Fruit fly (Drosophila melanogaster) whole organism, embryonic: Measurements from ENCODE around the gene CG15306.

Experiments
- ATbp ChIP-seq: fragments of 200-800 bp; sonication (Bioruptor generic); optimal IDR thresholded peaks from 2 replicates; lab custom pipeline; 2017; ENCODE audit warnings: missing biosample characterization, mild to moderate bottlenecking, missing genetic modification characterization, missing genetic modification reagents
- Blimp-1 ChIP-seq: fragments of 200-800 bp; sonication (Bioruptor generic); optimal IDR thresholded peaks from 3 replicates; lab custom pipeline; 2018; ENCODE audit warnings: missing biosample characterization, missing genetic modification characterization, mild to moderate bottlenecking, moderate library complexity, missing genetic modification reagents
- CG10267 ChIP-seq: fragments of 200-800 bp; sonication (Bioruptor generic); optimal IDR thresholded peaks from 2 replicates; lab custom pipeline; 2018; ENCODE audit warnings: missing biosample characterization, mild to moderate bottlenecking, missing genetic modification characterization, moderate library complexity
- CG10979 ChIP-seq: fragments of 200-800 bp; sonication (Bioruptor generic); optimal IDR thresholded peaks from 2 replicates; lab custom pipeline; 2018; ENCODE audit warnings: missing biosample characterization, mild to moderate bottlenecking, missing genetic modification characterization, moderate library complexity
- CG11085 ChIP-seq: fragments of 200-800 bp; sonication (Bioruptor generic); IDR thresholded peaks from 2 replicates; pipeline ENCODE4 v1.3.6; 2022; ENCODE audit warnings: missing biosample characterization, missing genetic modification characterization
- CG11504 ChIP-seq: fragments of 200-800 bp; sonication (Bioruptor generic); optimal IDR thresholded peaks from 3 replicates; lab custom pipeline; 2019; ENCODE audit warnings: missing biosample characterization, mild to moderate bottlenecking, missing genetic modification characterization, moderate library complexity
- CG11695 ChIP-seq: fragments of 200-800 bp; sonication (Bioruptor generic); IDR thresholded peaks from 3 replicates; pipeline ENCODE4 v1.3.6; 2022; ENCODE audit warnings: missing biosample characterization, missing genetic modification characterization
- CG11696 ChIP-seq: fragments of 200-800 bp; sonication (Bioruptor generic); IDR thresholded peaks from 2 replicates; pipeline ENCODE4 v1.3.6; 2022; ENCODE audit warnings: missing biosample characterization, missing genetic modification characterization
- CG11723 ChIP-seq: fragments of 200-800 bp; sonication (Bioruptor generic); optimal IDR thresholded peaks from 2 replicates; lab custom pipeline; 2017; ENCODE audit warnings: missing biosample characterization, mild to moderate bottlenecking, missing genetic modification characterization
- CG13424 ChIP-seq: fragments of 200-800 bp; sonication (Bioruptor generic); optimal IDR thresholded peaks from 2 replicates; lab custom pipeline; 2019; ENCODE audit warnings: missing biosample characterization, mild to moderate bottlenecking, missing genetic modification characterization, moderate library complexity
- CG15269 ChIP-seq: fragments of 200-800 bp; sonication (Bioruptor generic); optimal IDR thresholded peaks from 2 replicates; lab custom pipeline; 2018; ENCODE audit warnings: missing biosample characterization, mild to moderate bottlenecking, missing genetic modification characterization, moderate library complexity
- CG17359 ChIP-seq: fragments of 200-800 bp; sonication (Bioruptor generic); optimal IDR thresholded peaks from 3 replicates; lab custom pipeline; 2018; ENCODE audit warnings: missing biosample characterization, mild to moderate bottlenecking, missing genetic modification characterization, moderate library complexity
- CG18262 ChIP-seq: fragments of 200-800 bp; optimal IDR thresholded peaks from 3 replicates; lab custom pipeline; 2019; ENCODE audit warnings: missing biosample characterization, mild to moderate bottlenecking, missing genetic modification characterization, moderate library complexity
- CG18599 ChIP-seq: fragments of 200-800 bp; sonication (Bioruptor generic); optimal IDR thresholded peaks from 3 replicates; lab custom pipeline; 2017; ENCODE audit warnings: missing biosample characterization, missing genetic modification characterization, mild to moderate bottlenecking, moderate library complexity, missing genetic modification reagents
- CG2678 ChIP-seq: fragments of 200-800 bp; sonication (Bioruptor generic); optimal IDR thresholded peaks from 3 replicates; lab custom pipeline; 2019; ENCODE audit warnings: missing biosample characterization, mild to moderate bottlenecking, missing genetic modification characterization, moderate library complexity
- CG31224 ChIP-seq: fragments of 200-800 bp; sonication (Bioruptor generic); IDR thresholded peaks from 2 replicates; pipeline ENCODE4 v1.3.6; 2022; ENCODE audit warnings: missing biosample characterization, missing genetic modification characterization
- CG4707 ChIP-seq: fragments of 200-800 bp; sonication (Bioruptor generic); optimal IDR thresholded peaks from 2 replicates; lab custom pipeline; 2018; ENCODE audit warnings: missing biosample characterization, mild to moderate bottlenecking, missing genetic modification characterization, moderate library complexity
- CG6813 ChIP-seq: fragments of 200-800 bp; sonication (Bioruptor generic); optimal IDR thresholded peaks from 2 replicates; lab custom pipeline; 2017; ENCODE audit warnings: missing biosample characterization, missing genetic modification characterization, mild to moderate bottlenecking, moderate library complexity, missing genetic modification reagents
- CG7839 ChIP-seq: fragments of 200-800 bp; sonication (Bioruptor generic); optimal IDR thresholded peaks from 3 replicates; lab custom pipeline; 2018; ENCODE audit warnings: missing biosample characterization, mild to moderate bottlenecking, missing genetic modification characterization, moderate library complexity
- CkIIα-i1 ChIP-seq: fragments of 200-800 bp; sonication (Bioruptor generic); IDR thresholded peaks from 2 replicates; pipeline ENCODE4 v1.3.6; 2022; ENCODE audit warnings: missing biosample characterization, missing genetic modification characterization
- CrebB ChIP-seq: fragments of 200-800 bp; sonication (Bioruptor generic); optimal IDR thresholded peaks from 3 replicates; lab custom pipeline; 2018; ENCODE audit warnings: missing biosample characterization, mild to moderate bottlenecking, missing genetic modification characterization
- Ets65A ChIP-seq: fragments of 200-800 bp; sonication (Bioruptor generic); peaks from one replicate; lab custom pipeline; 2016; ENCODE audit warnings: missing biosample characterization, missing genetic modification characterization
- Fer1 ChIP-seq: fragments of 200-800 bp; sonication (Bioruptor generic); optimal IDR thresholded peaks from 2 replicates; lab custom pipeline; 2017; ENCODE audit warnings: missing biosample characterization, mild to moderate bottlenecking, missing genetic modification characterization
- GATAe ChIP-seq: fragments of 200-800 bp; sonication (Bioruptor generic); conservative IDR thresholded peaks from 2 replicates; pipeline ENCODE4 v1.3.6; 2022; ENCODE audit warnings: missing biosample characterization, missing genetic modification characterization
- H2.0 ChIP-seq: fragments of 200-800 bp; sonication (Bioruptor generic); IDR thresholded peaks from 2 replicates; pipeline ENCODE4 v1.3.6; 2022; ENCODE audit warnings: missing biosample characterization, missing genetic modification characterization
- Hr51 ChIP-seq, 2 experiments: fragments of 200-800 bp; sonication (Bioruptor generic); optimal IDR thresholded peaks; 2 replicates in 1 of 2; 3 replicates in 1 of 2; lab custom pipeline; 2016 to 2018; ENCODE audit warnings: missing biosample characterization in 2 of 2, missing genetic modification characterization in 2 of 2, mild to moderate bottlenecking in 1 of 2, moderate library complexity in 1 of 2
- MTF-1 ChIP-seq: fragments of 200-800 bp; sonication (Bioruptor generic); optimal IDR thresholded peaks from 2 replicates; lab custom pipeline; 2018; ENCODE audit warnings: missing biosample characterization, mild to moderate bottlenecking, missing genetic modification characterization, borderline replicate concordance
- Oli ChIP-seq: fragments of 200-800 bp; sonication (Bioruptor generic); optimal IDR thresholded peaks from 2 replicates; lab custom pipeline; 2018; ENCODE audit warnings: missing biosample characterization, mild to moderate bottlenecking, missing genetic modification characterization, moderate library complexity
- PHDP ChIP-seq: fragments of 200-800 bp; sonication (Bioruptor generic); optimal IDR thresholded peaks from 3 replicates; lab custom pipeline; 2018; ENCODE audit warnings: missing biosample characterization, mild to moderate bottlenecking, missing genetic modification characterization, moderate library complexity
- Sox102F ChIP-seq: fragments of 200-800 bp; sonication (Bioruptor generic); optimal IDR thresholded peaks from 2 replicates; lab custom pipeline; 2018; ENCODE audit warnings: missing biosample characterization, mild to moderate bottlenecking, missing genetic modification characterization, moderate library complexity
- Xbp1 ChIP-seq: fragments of 200-800 bp; sonication (Bioruptor generic); optimal IDR thresholded peaks from 3 replicates; lab custom pipeline; 2016; ENCODE audit warnings: missing biosample characterization, mild to moderate bottlenecking, missing genetic modification characterization
- crc ChIP-seq: fragments of 200-800 bp; sonication (Bioruptor generic); optimal IDR thresholded peaks from 2 replicates; lab custom pipeline; 2016; ENCODE audit warnings: missing biosample characterization, missing genetic modification characterization
- dan ChIP-seq: fragments of 200-800 bp; sonication (Bioruptor generic); IDR thresholded peaks from 2 replicates; pipeline ENCODE4 v1.3.6; 2022; ENCODE audit warnings: missing biosample characterization, missing genetic modification characterization
- eve ChIP-seq, 2 experiments: fragments of >200 bp; optimal IDR thresholded peaks; 2 replicates each; lab custom pipeline; 2017; ENCODE audit warnings: missing biosample characterization in 2 of 2, missing genetic modification characterization in 2 of 2
- exex ChIP-seq: fragments of 200-800 bp; sonication (Bioruptor generic); optimal IDR thresholded peaks from 4 replicates; lab custom pipeline; 2018; ENCODE audit warnings: missing biosample characterization, mild to moderate bottlenecking, missing genetic modification characterization, moderate library complexity
- gem ChIP-seq: fragments of 200-800 bp; sonication (Bioruptor generic); optimal IDR thresholded peaks from 2 replicates; lab custom pipeline; 2019; ENCODE audit warnings: missing biosample characterization, mild to moderate bottlenecking, missing genetic modification characterization, moderate library complexity
- gsb-n ChIP-seq: fragments of 200-800 bp; sonication (Bioruptor generic); optimal IDR thresholded peaks from 3 replicates; lab custom pipeline; 2018; ENCODE audit warnings: missing biosample characterization, mild to moderate bottlenecking, missing genetic modification characterization
- ind ChIP-seq: fragments of 200-800 bp; sonication (Bioruptor generic); optimal IDR thresholded peaks from 3 replicates; lab custom pipeline; 2016; ENCODE audit warnings: missing biosample characterization, missing genetic modification characterization
- kni ChIP-seq: fragments of 200-800 bp; sonication (Bioruptor generic); optimal IDR thresholded peaks from 3 replicates; lab custom pipeline; 2017; ENCODE audit warnings: mild to moderate bottlenecking, missing biosample characterization, missing genetic modification reagents, missing genetic modification characterization
- lola ChIP-seq, 3 experiments: fragments of >200 bp in 2 of 3; fragments of 200-800 bp in 1 of 3; sonication (Bioruptor generic) in 1 of 3; optimal IDR thresholded peaks; 2 replicates each; lab custom pipeline; 2017 to 2019; ENCODE audit warnings: missing biosample characterization in 3 of 3, missing genetic modification characterization in 3 of 3, mild to moderate bottlenecking in 1 of 3, moderate library complexity in 1 of 3
- maf-S ChIP-seq: fragments of 200-800 bp; sonication (Bioruptor generic); optimal IDR thresholded peaks from 2 replicates; lab custom pipeline; 2016; ENCODE audit warnings: missing biosample characterization, missing genetic modification characterization
- nerfin-2 ChIP-seq: fragments of 200-800 bp; sonication (Bioruptor generic); IDR thresholded peaks from 2 replicates; pipeline ENCODE4 v1.3.6; 2022; ENCODE audit warnings: missing biosample characterization, missing genetic modification characterization; ENCODE audit not compliant: partially characterized antibody
- nmo ChIP-seq: fragments of 200-800 bp; sonication (Bioruptor generic); optimal IDR thresholded peaks from 2 replicates; lab custom pipeline; 2018; ENCODE audit warnings: missing biosample characterization, mild to moderate bottlenecking, missing genetic modification characterization, moderate library complexity
- phol ChIP-seq: fragments of 200-800 bp; sonication (Bioruptor generic); optimal IDR thresholded peaks from 3 replicates; lab custom pipeline; 2018; ENCODE audit warnings: missing biosample characterization, mild to moderate bottlenecking, missing genetic modification characterization, moderate library complexity
- sens ChIP-seq: fragments of 200-800 bp; sonication (Bioruptor generic); peaks from one replicate; lab custom pipeline; 2016; ENCODE audit warnings: missing biosample characterization, missing genetic modification characterization
- unpg ChIP-seq: fragments of 200-800 bp; sonication (Bioruptor generic); optimal IDR thresholded peaks from 3 replicates; lab custom pipeline; 2018; ENCODE audit warnings: missing biosample characterization, mild to moderate bottlenecking, missing genetic modification characterization, moderate library complexity
- zfh1 ChIP-seq: fragments of 200-800 bp; sonication (Bioruptor generic); IDR thresholded peaks from 3 replicates; pipeline ENCODE4 v1.3.6; 2022; ENCODE audit warnings: missing biosample characterization, missing genetic modification characterization

CG15306 gene

dm6 chrX:10320425-10320978, 11.1 kb downstream of the CG15306 start (continued):
- TF ChIP-seq CG11695, result 0 out of 3 replicates have a peak, but pooled peaks have one; percentile 19
- peak; percentile 11 for TF ChIP-seq phol
- peak; percentile 31 for TF ChIP-seq CG11723 (GFP tag; lab: Kevin White, UChicago)
- no peak for TF ChIP-seq nerfin-2 (GFP tag; lab: Robert Waterston, UW)
- peak; percentile 50 for TF ChIP-seq CG2678
- TF ChIP-seq H2.0, result 0 out of 2 replicates have a peak, but pooled peaks have one; percentile 15
- TF ChIP-seq zfh1, result 0 out of 3 replicates have a peak, but pooled peaks have one; percentile 8
- peak; percentile 18 for TF ChIP-seq nmo (GFP tag; lab: Kevin White, UChicago)
- no peak for TF ChIP-seq crc
- no peak for TF ChIP-seq CrebB (tag; lab: Kevin White, UChicago)
- TF ChIP-seq Fer1, result peak; percentile 31
- TF ChIP-seq CG10267 (tag; lab: Kevin White, UChicago), result peak; percentile 7
- peak; percentile 28 for TF ChIP-seq PHDP
- TF ChIP-seq CG17359 (tag; lab: Kevin White, UChicago), result no peak
- TF ChIP-seq Hr51 (GFP tag; optimal IDR thresholded peaks at IDR 0.05; lab: Kevin White, UChicago), result peak in 1 of 2 experiments; percentile 30
- TF ChIP-seq Sox102F (GFP tag; lab: Kevin White, UChicago), result peak; percentile 26
- TF ChIP-seq Ets65A (GFP tag; lab: Kevin White, UChicago), result peak; percentile 6
- TF ChIP-seq ATbp (GFP tag; lab: Kevin White, UChicago), result peak; percentile 39
- TF ChIP-seq Oli (tag; lab: Kevin White, UChicago), result peak; percentile 41
- TF ChIP-seq unpg (GFP tag; lab: Kevin White, UChicago), result peak; percentile 8
- TF ChIP-seq eve (GFP tag; optimal IDR thresholded peaks at IDR 0.05; lab: Kevin White, UChicago), result peak in 1 of 2 experiments; percentile 0
- TF ChIP-seq MTF-1 (GFP tag; lab: Kevin White, UChicago), result no peak
- no peak for TF ChIP-seq dan (GFP tag; lab: Robert Waterston, UW)
- TF ChIP-seq CG31224, result no peak
- no peak for TF ChIP-seq lola (GFP tag; optimal IDR thresholded peaks at IDR 0.05; lab: Kevin White, UChicago)
- TF ChIP-seq sens (GFP tag; lab: Kevin White, UChicago), result peak; percentile 76
- no peak for TF ChIP-seq Xbp1 (GFP tag; lab: Kevin White, UChicago)
- TF ChIP-seq CkIIα-i1 (GFP tag; lab: Robert Waterston, UW), result no peak
- TF ChIP-seq CG4707 (GFP tag; lab: Kevin White, UChicago), result peak; percentile 35
- TF ChIP-seq gem (tag; lab: Kevin White, UChicago), result peak; percentile 37
- peak; percentile 50 for TF ChIP-seq CG11504 (tag; lab: Kevin White, UChicago)
- peak; percentile 10 for TF ChIP-seq CG15269 (tag; lab: Kevin White, UChicago)
- TF ChIP-seq CG18599 (GFP tag; lab: Kevin White, UChicago), result peak; percentile 2
- TF ChIP-seq CG13424 (tag; lab: Kevin White, UChicago), result peak; percentile 4
- peak; percentile 1 for TF ChIP-seq gsb-n (tag; lab: Kevin White, UChicago)
- TF ChIP-seq CG10979, result peak; percentile 31
- TF ChIP-seq maf-S (GFP tag; lab: Kevin White, UChicago), result no peak
- no peak for TF ChIP-seq CG11085 (GFP tag; lab: Robert Waterston, UW)
- TF ChIP-seq CG11696 (GFP tag; lab: Robert Waterston, UW), result no peak
- TF ChIP-seq kni (GFP tag; lab: Kevin White, UChicago), result peak; percentile 19
- peak; percentile 9 for TF ChIP-seq exex (tag; lab: Kevin White, UChicago)
- peak; percentile 33 for TF ChIP-seq CG18262
- TF ChIP-seq ind (GFP tag; lab: Kevin White, UChicago), result no peak
- peak; percentile 32 for TF ChIP-seq Blimp-1 (GFP tag; lab: Kevin White, UChicago)
- TF ChIP-seq CG6813 (GFP tag; lab: Kevin White, UChicago), result peak; percentile 19
- no peak for TF ChIP-seq GATAe (GFP tag; lab: Robert Waterston, UW)
- peak; percentile 26 for TF ChIP-seq CG7839 (tag; lab: Kevin White, UChicago)
